Fruit fly (Drosophila melanogaster): ENCODE data around the gene PolI.
A peak's percentile ranks its signal among the peaks of the same experiment; 100 is the strongest.

DNA sequence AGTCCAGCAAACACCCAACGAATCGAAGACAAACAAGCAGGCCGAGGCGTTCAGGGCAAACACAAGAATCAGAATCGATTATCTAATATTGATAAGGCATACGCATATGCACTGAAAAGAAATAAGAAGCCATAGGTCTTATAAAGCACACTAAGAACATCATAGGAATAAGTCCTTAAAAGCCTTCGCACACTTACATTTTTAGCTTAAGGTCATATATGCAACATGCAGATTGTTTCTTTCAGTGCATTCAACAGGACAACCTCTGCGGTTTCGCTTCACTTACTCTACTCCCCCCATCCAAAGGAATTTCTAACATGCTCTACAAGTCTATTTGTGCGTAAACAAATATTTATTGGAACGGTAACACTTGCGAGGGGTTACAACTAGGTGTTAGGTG lies 20.7 kb upstream of the PolI start:
- peak; percentile 22 for TF ChIP-seq ATbp (GFP tag; optimal IDR thresholded peaks at IDR 0.05)
- no peak for TF ChIP-seq Hr39 (optimal IDR thresholded peaks at IDR 0.05)
- no peak for TF ChIP-seq wek (GFP tag; optimal IDR thresholded peaks at IDR 0.05)
- no peak for TF ChIP-seq CTCF (GFP tag; optimal IDR thresholded peaks at IDR 0.05)
- no peak for TF ChIP-seq NFAT (GFP tag; IDR thresholded peaks at IDR 0.05)
- TF ChIP-seq Opbp (GFP tag; IDR thresholded peaks at IDR 0.05; ENCODE audit: partially characterized antibody) = no peak
- TF ChIP-seq salm (tag; optimal IDR thresholded peaks at IDR 0.05) = peak; percentile 51
- TF ChIP-seq CG8359 (GFP tag; optimal IDR thresholded peaks at IDR 0.05; ENCODE audit: borderline replicate concordance) = peak; percentile 55
- peak; percentile 15 for TF ChIP-seq psq (GFP tag; optimal IDR thresholded peaks at IDR 0.05)
- no peak for TF ChIP-seq unc-4 (GFP tag; IDR thresholded peaks at IDR 0.05; ENCODE audit: partially characterized antibody)
- TF ChIP-seq lbe (GFP tag; optimal IDR thresholded peaks at IDR 0.05) = no peak
- no peak for TF ChIP-seq CG9876 (GFP tag; optimal IDR thresholded peaks at IDR 0.05)
